Fruit fly (Drosophila melanogaster) whole organism, wandering third instar larva: ENCODE measurements around the gene Oatp33Ea.

Source experiments
- Abd-B ChIP-seq: fragments of >200 bp; optimal IDR thresholded peaks from 2 replicates; lab custom pipeline; 2017; ENCODE audit warnings: missing biosample characterization, missing genetic modification characterization
- CG32264 ChIP-seq: fragments of 200-800 bp; sonication (Bioruptor generic); optimal IDR thresholded peaks from 2 replicates; lab custom pipeline; 2016; ENCODE audit warnings: missing biosample characterization, missing genetic modification characterization
- CG9705 ChIP-seq: fragments of 200-800 bp; sonication (Bioruptor generic); optimal IDR thresholded peaks from 2 replicates; lab custom pipeline; 2018; ENCODE audit warnings: missing biosample characterization, mild to moderate bottlenecking, missing genetic modification characterization
- CrebA ChIP-seq: fragments of 200-800 bp; sonication (Bioruptor generic); optimal IDR thresholded peaks from 2 replicates; lab custom pipeline; 2016; ENCODE audit warnings: missing biosample characterization, mild to moderate bottlenecking, missing genetic modification characterization, borderline replicate concordance
- Dfd ChIP-seq: fragments of >200 bp; optimal IDR thresholded peaks from 2 replicates; lab custom pipeline; 2017; ENCODE audit warnings: missing biosample characterization, missing genetic modification characterization
- Dif ChIP-seq: fragments of 200-275, 200-300 bp; sonication (Bioruptor generic); optimal IDR thresholded peaks from 2 replicates; lab custom pipeline; 2018; ENCODE audit warnings: missing biosample characterization, missing genetic modification characterization; ENCODE audit not compliant: partially characterized antibody
- GATAd ChIP-seq: sonication (Bioruptor generic); optimal IDR thresholded peaks from 2 replicates; lab custom pipeline; 2016; ENCODE audit warnings: missing biosample characterization, missing genetic modification characterization
- HLH106 ChIP-seq: fragments of 200-800 bp; optimal IDR thresholded peaks from 3 replicates; lab custom pipeline; 2019; ENCODE audit warnings: missing biosample characterization, mild to moderate bottlenecking, missing genetic modification characterization, moderate library complexity
- Hnf4 ChIP-seq: fragments of 200-800 bp; sonication (Bioruptor generic); optimal IDR thresholded peaks from 2 replicates; lab custom pipeline; 2016; ENCODE audit warnings: missing biosample characterization, mild to moderate bottlenecking, missing genetic modification characterization
- Hr78 ChIP-seq: fragments of >200 bp; optimal IDR thresholded peaks from 2 replicates; lab custom pipeline; 2017; ENCODE audit warnings: missing biosample characterization, missing genetic modification characterization
- Hr83 ChIP-seq: fragments of 200-300 bp; sonication (Bioruptor generic); optimal IDR thresholded peaks from 2 replicates; lab custom pipeline; 2016; ENCODE audit warnings: missing biosample characterization, mild to moderate bottlenecking, missing genetic modification characterization, moderate library complexity; ENCODE audit not compliant: poor library complexity, severe bottlenecking
- Jra ChIP-seq: sonication (Bioruptor generic); optimal IDR thresholded peaks from 2 replicates; lab custom pipeline; 2016; ENCODE audit warnings: missing biosample characterization, missing genetic modification characterization
- Mio ChIP-seq: sonication (Bioruptor generic); optimal IDR thresholded peaks from 2 replicates; lab custom pipeline; 2016; ENCODE audit warnings: missing biosample characterization, missing genetic modification characterization
- Myc ChIP-seq: fragments of >200 bp; optimal IDR thresholded peaks from 2 replicates; lab custom pipeline; 2017
- N ChIP-seq: fragments of >200 bp; optimal IDR thresholded peaks from 2 replicates; lab custom pipeline; 2018; ENCODE audit warnings: missing biosample characterization, missing external identifiers, missing genetic modification characterization
- OdsH ChIP-seq: fragments of 200-800 bp; sonication (Bioruptor generic); optimal IDR thresholded peaks from 2 replicates; lab custom pipeline; 2016; ENCODE audit warnings: missing biosample characterization, mild to moderate bottlenecking, missing genetic modification characterization
- Rel ChIP-seq, 2 experiments: fragments of 200-800 bp; sonication (Bioruptor generic) in 1 of 2; optimal IDR thresholded peaks; 2 replicates in 1 of 2; 3 replicates in 1 of 2; lab custom pipeline; 2016 to 2019; ENCODE audit warnings: mild to moderate bottlenecking in 2 of 2, missing biosample characterization in 2 of 2, missing genetic modification characterization in 2 of 2, moderate library complexity in 1 of 2
- Sp1 ChIP-seq: fragments of 200-800 bp; sonication (Bioruptor generic); optimal IDR thresholded peaks from 3 replicates; lab custom pipeline; 2019; ENCODE audit warnings: missing biosample characterization, mild to moderate bottlenecking, missing genetic modification characterization, moderate library complexity
- Vsx2 ChIP-seq: fragments of 200-300, 225-300 bp; sonication (Bioruptor generic); optimal IDR thresholded peaks from 2 replicates; lab custom pipeline; 2018; ENCODE audit warnings: missing biosample characterization, missing genetic modification characterization; ENCODE audit not compliant: partially characterized antibody
- br ChIP-seq: fragments of 200-800 bp; sonication (Bioruptor generic); optimal IDR thresholded peaks from 2 replicates; lab custom pipeline; 2016; ENCODE audit warnings: missing biosample characterization, missing genetic modification characterization
- brk ChIP-seq: fragments of 200-800 bp; sonication (Bioruptor generic); optimal IDR thresholded peaks from 2 replicates; lab custom pipeline; 2016; ENCODE audit warnings: missing biosample characterization, mild to moderate bottlenecking, missing genetic modification characterization
- dl ChIP-seq, 2 experiments: fragments of 175-275, 200-275 bp in 1 of 2; fragments of 200-275 bp in 1 of 2; sonication (Bioruptor generic); optimal IDR thresholded peaks; lab custom pipeline; 2018; ENCODE audit warnings: mild to moderate bottlenecking in 2 of 2, missing biosample characterization in 2 of 2, missing genetic modification characterization in 2 of 2, moderate library complexity in 2 of 2; ENCODE audit not compliant: partially characterized antibody in 2 of 2, insufficient read depth in 1 of 2
- dmrt93B ChIP-seq: fragments of 200-800 bp; sonication (Bioruptor generic); optimal IDR thresholded peaks from 2 replicates; lab custom pipeline; 2018; ENCODE audit warnings: missing biosample characterization, mild to moderate bottlenecking, missing genetic modification characterization
- dsf ChIP-seq: sonication (Bioruptor generic); optimal IDR thresholded peaks from 2 replicates; lab custom pipeline; 2016; ENCODE audit warnings: missing biosample characterization, missing genetic modification characterization, borderline replicate concordance
- ey ChIP-seq: fragments of 200-800 bp; sonication (Bioruptor generic); optimal IDR thresholded peaks from 2 replicates; lab custom pipeline; 2016; ENCODE audit warnings: missing biosample characterization, missing genetic modification characterization
- foxo ChIP-seq, 2 experiments: fragments of 200-800 bp; sonication (Bioruptor generic); optimal IDR thresholded peaks; 2 replicates in 1 of 2; 3 replicates in 1 of 2; lab custom pipeline; 2016 to 2017; ENCODE audit warnings: missing biosample characterization in 2 of 2, missing genetic modification characterization in 2 of 2
- fru ChIP-seq: fragments of 200-800 bp; sonication (Bioruptor generic); optimal IDR thresholded peaks from 3 replicates; lab custom pipeline; 2016; ENCODE audit warnings: missing biosample characterization, mild to moderate bottlenecking, missing genetic modification characterization
- h ChIP-seq: fragments of 200-800 bp; sonication (Bioruptor generic); optimal IDR thresholded peaks from 3 replicates; lab custom pipeline; 2016; ENCODE audit warnings: missing biosample characterization, mild to moderate bottlenecking, missing genetic modification characterization
- jim ChIP-seq: fragments of 175-275, 200-325 bp; sonication (Bioruptor generic); optimal IDR thresholded peaks from 2 replicates; lab custom pipeline; 2016; ENCODE audit warnings: missing biosample characterization, mild to moderate bottlenecking, missing genetic modification characterization
- lola ChIP-seq: fragments of >200 bp; optimal IDR thresholded peaks from 2 replicates; lab custom pipeline; 2017; ENCODE audit warnings: missing biosample characterization, missing genetic modification characterization
- pan ChIP-seq: fragments of >200 bp; optimal IDR thresholded peaks from 2 replicates; lab custom pipeline; 2017
- psq ChIP-seq: fragments of 200-800 bp; sonication (Bioruptor generic); optimal IDR thresholded peaks from 3 replicates; lab custom pipeline; 2017; ENCODE audit warnings: missing biosample characterization, mild to moderate bottlenecking, missing genetic modification characterization, moderate library complexity
- rgr ChIP-seq: fragments of 200-800 bp; sonication (Bioruptor generic); optimal IDR thresholded peaks from 3 replicates; lab custom pipeline; 2016; ENCODE audit warnings: missing biosample characterization, mild to moderate bottlenecking, missing genetic modification characterization
- sage ChIP-seq: fragments of 200-800 bp; sonication (Bioruptor generic); optimal IDR thresholded peaks from 2 replicates; lab custom pipeline; 2016; ENCODE audit warnings: missing biosample characterization, mild to moderate bottlenecking, missing genetic modification characterization
- sv ChIP-seq: fragments of 200-800 bp; sonication (Bioruptor generic); optimal IDR thresholded peaks from 3 replicates; lab custom pipeline; 2016; ENCODE audit warnings: missing biosample characterization, missing genetic modification characterization
- tai ChIP-seq: sonication (Bioruptor generic); optimal IDR thresholded peaks from 2 replicates; lab custom pipeline; 2016; ENCODE audit warnings: missing biosample characterization, missing genetic modification characterization
- usp ChIP-seq: fragments of >200 bp; optimal IDR thresholded peaks from 2 replicates; lab custom pipeline; 2017; ENCODE audit warnings: missing biosample characterization, missing genetic modification characterization
- woc ChIP-seq: sonication (Bioruptor generic); optimal IDR thresholded peaks from 2 replicates; lab custom pipeline; 2016; ENCODE audit warnings: missing biosample characterization, mild to moderate bottlenecking, missing genetic modification characterization

The Oatp33Ea gene

DNA sequence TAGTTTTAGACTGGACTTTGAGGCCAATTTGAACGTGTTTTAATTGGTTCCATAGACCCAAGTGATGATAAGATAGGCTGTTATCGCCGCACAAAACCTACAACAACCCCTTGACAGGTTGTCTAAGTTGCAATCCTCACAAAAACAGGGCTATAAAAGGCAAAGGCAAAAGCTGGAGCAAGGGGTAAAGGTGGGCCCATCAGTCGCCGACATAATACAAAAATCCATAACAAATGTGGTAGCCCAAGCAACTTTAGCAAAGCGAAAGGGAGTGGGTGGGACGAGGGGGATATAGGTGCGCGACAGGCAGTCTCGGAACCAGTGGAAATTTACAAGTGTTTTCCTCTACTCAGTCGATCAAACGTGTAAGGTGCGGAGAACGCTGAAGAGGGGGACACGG is 18.3 kb upstream of the Oatp33Ea start:
- TF ChIP-seq pan (lab: Kevin White, UChicago) (no peak), Sp1 (GFP tag; lab: Kevin White, UChicago) (no peak), dsf (GFP tag; lab: Kevin White, UChicago) (no peak), woc (no peak), GATAd (no peak), Hnf4 (GFP tag; lab: Kevin White, UChicago) (no peak), Hr83 (GFP tag; lab: Kevin White, UChicago) (no peak)

DNA sequence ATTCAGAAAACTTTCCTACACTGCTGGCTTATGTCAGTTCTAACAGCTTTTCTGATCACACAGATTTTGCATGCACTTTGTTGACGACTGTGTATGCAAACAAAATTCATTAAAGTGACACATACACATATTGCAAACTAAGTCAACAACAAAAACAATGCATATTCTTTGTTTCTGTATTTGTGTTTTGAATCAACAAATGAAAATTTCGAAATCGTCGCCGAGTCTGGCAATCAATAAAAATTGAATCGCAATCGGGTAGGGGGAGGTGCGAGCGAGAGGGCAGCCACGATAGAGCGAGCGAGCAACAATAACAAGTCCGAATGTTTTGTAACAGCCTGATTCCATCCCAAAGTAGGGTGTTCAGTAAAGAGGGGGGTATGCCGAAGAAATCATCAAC is 17.3 kb upstream of the Oatp33Ea start:
- TF ChIP-seq sv: no peak
- no peak for TF ChIP-seq dsf (GFP tag; lab: Kevin White, UChicago)
- TF ChIP-seq Sp1 (GFP tag; lab: Kevin White, UChicago): no peak
- peak; percentile 27 for TF ChIP-seq tai (GFP tag; lab: Kevin White, UChicago)
- no peak for TF ChIP-seq pan (lab: Kevin White, UChicago)
- TF ChIP-seq Myc: no peak
- TF ChIP-seq h (GFP tag; lab: Kevin White, UChicago): peak; percentile 1
- no peak for TF ChIP-seq foxo (GFP tag; optimal IDR thresholded peaks at IDR 0.05; lab: Kevin White, UChicago)
- TF ChIP-seq Rel (GFP tag; optimal IDR thresholded peaks at IDR 0.05; lab: Kevin White, UChicago): no peak
- peak; percentile 4 for TF ChIP-seq Rel (tag; optimal IDR thresholded peaks at IDR 0.05; lab: Kevin White, UChicago)
- TF ChIP-seq GATAd: no peak
- peak; percentile 30 for TF ChIP-seq rgr (GFP tag; lab: Kevin White, UChicago)
- TF ChIP-seq Mio (GFP tag; lab: Kevin White, UChicago): no peak
- peak; percentile 17 for TF ChIP-seq br
- TF ChIP-seq Hnf4 (GFP tag; lab: Kevin White, UChicago): no peak
- no peak for TF ChIP-seq Hr78 (GFP tag; lab: Kevin White, UChicago)
- no peak for TF ChIP-seq Vsx2
- no peak for TF ChIP-seq Dif (GFP tag; lab: Kevin White, UChicago)
- TF ChIP-seq ey (GFP tag; lab: Kevin White, UChicago): no peak
- TF ChIP-seq, all 38 proteins: peak for 5

DNA sequence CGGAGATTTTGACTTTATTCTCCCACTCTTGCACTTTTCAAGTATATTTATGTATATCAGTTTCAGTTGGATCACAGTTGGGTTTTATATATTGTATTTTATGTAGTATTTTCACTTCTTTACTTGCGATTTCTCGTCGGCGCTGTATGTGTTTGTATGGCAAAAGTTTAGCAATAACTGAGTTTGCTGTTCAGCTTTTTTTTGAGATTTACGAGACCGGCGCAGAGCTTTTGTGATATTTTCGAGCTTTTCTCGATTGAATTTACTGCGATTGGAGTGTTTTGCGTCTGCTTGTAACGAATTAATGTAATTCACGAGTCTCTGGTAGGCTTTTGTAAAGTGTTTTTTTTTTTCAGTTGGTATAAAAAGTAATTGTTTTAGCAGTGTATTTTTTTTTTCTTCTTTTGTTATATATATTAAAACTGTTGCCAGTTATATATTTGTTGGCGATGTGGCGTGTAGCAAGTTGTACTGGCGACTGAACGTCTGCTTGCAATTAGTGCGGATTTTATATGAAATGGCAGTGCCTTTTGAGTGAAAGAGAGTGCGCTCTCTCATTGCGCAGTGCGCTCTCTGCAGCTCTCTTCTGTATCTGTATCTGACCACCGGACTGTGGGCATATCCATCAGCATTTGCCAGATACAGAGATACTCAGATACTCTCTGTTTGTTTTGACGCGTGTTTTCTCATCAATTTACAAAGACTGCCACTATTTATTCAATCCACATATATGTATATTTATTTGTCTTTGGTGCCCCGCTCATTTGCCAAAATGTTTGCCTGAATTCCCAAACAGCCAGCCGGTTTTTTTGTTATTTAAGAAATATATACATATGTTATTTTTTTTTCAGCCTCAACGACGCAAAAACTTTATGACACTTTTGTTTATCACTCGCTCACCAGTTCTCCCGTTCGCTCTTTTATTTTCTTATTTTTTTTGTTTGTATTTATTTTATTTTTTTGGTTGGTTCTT is 15.3 kb upstream of the Oatp33Ea start:
- TF ChIP-seq Sp1 (GFP tag; lab: Kevin White, UChicago) (peak; percentile 74), Dfd (GFP tag; lab: Kevin White, UChicago) (no peak), Abd-B (GFP tag; lab: Kevin White, UChicago) (no peak), CG9705 (GFP tag; lab: Kevin White, UChicago) (peak; percentile 68), dmrt93B (GFP tag; lab: Kevin White, UChicago) (no peak), brk (peak; percentile 83), foxo (GFP tag; optimal IDR thresholded peaks at IDR 0.05; lab: Kevin White, UChicago) (peak; percentile 12 to 62), HLH106 (peak; percentile 59), Dif (GFP tag; lab: Kevin White, UChicago) (peak; percentile 99), pan (lab: Kevin White, UChicago) (no peak), Myc (no peak), GATAd (peak; percentile 7), br (peak; percentile 72), Hr83 (GFP tag; lab: Kevin White, UChicago) (peak; percentile 85), rgr (GFP tag; lab: Kevin White, UChicago) (peak; percentile 84), ey (GFP tag; lab: Kevin White, UChicago) (peak; percentile 39), sage (peak; percentile 82), woc (no peak), CrebA (peak; percentile 85), N (GFP tag; lab: Kevin White, UChicago) (no peak), h (GFP tag; lab: Kevin White, UChicago) (peak; percentile 85), lola (GFP tag; lab: Kevin White, UChicago) (no peak), CG32264 (GFP tag; lab: Kevin White, UChicago) (peak; percentile 40), Vsx2 (peak; percentile 92), fru (GFP tag; lab: Kevin White, UChicago) (peak; percentile 72), sv (peak; percentile 15), OdsH (GFP tag; lab: Kevin White, UChicago) (peak; percentile 84), psq (GFP tag; lab: Kevin White, UChicago) (peak; percentile 70), dl (GFP tag; optimal IDR thresholded peaks at IDR 0.05; lab: Kevin White, UChicago; ENCODE audit: insufficient read depth in 1 of 2, partially characterized antibody in 2 of 2) (peak; percentile 98), jim (GFP tag; lab: Kevin White, UChicago) (peak; percentile 71), Hnf4 (GFP tag; lab: Kevin White, UChicago) (peak; percentile 80), dsf (GFP tag; lab: Kevin White, UChicago) (no peak), Hr78 (GFP tag; lab: Kevin White, UChicago) (no peak), Mio (GFP tag; lab: Kevin White, UChicago) (no peak), usp (GFP tag; lab: Kevin White, UChicago) (no peak), Jra (GFP tag; lab: Kevin White, UChicago) (peak; percentile 41), tai (GFP tag; lab: Kevin White, UChicago) (peak; percentile 79), Rel (GFP tag; optimal IDR thresholded peaks at IDR 0.05; lab: Kevin White, UChicago) (peak; percentile 75), Rel (tag; optimal IDR thresholded peaks at IDR 0.05; lab: Kevin White, UChicago) (peak; percentile 67)
